Fruit fly (Drosophila melanogaster) S2 (cell line): Measurements from ENCODE around the gene CG42635.

Experiments used
- CG8478 ChIP-seq: fragments of >200 bp; optimal IDR thresholded peaks from 2 replicates; lab custom pipeline; 2018
- CTCF ChIP-seq, 2 experiments: fragments of >200 bp; optimal IDR thresholded peaks; 2 replicates each; lab custom pipeline; 2018

dm6 chr2L:17986099-17986498 is 21.6 kb upstream of the CG42635 start, which contains the start of gene CG5681:
- TF ChIP-seq CG8478 (lab: Kevin White, UChicago) (no peak), CTCF (optimal IDR thresholded peaks at IDR 0.05; lab: Kevin White, UChicago) (no peak)
